Worm (Caenorhabditis elegans) whole organism, L4/young adult: ENCODE measurements around the gene nhr-201.

Source experiments
- W03F9.2 ChIP-seq: fragments of 150-350 bp; optimal IDR thresholded peaks from 2 replicates; lab custom pipeline; 2014; ENCODE audit warnings: missing biosample characterization, missing genetic modification characterization
- dao-5 ChIP-seq: sonication (generic microtip); optimal IDR thresholded peaks from 2 replicates; lab custom pipeline; 2016; ENCODE audit warnings: missing genotype, missing genetic modification characterization, moderate library complexity, missing compliant biosample characterization
- him-1 ChIP-seq: sonication (generic microtip); optimal IDR thresholded peaks from 2 replicates; lab custom pipeline; 2016; ENCODE audit warnings: missing genotype, missing genetic modification reagents, missing genetic modification characterization, missing compliant biosample characterization

ce11 chrV:484285-484890, 19.8 kb downstream of the nhr-201 start, which contains the start of gene nhr-212:
- no peak for TF ChIP-seq dao-5
- no peak for TF ChIP-seq him-1
- no peak for TF ChIP-seq W03F9.2
